Worm (Caenorhabditis elegans) whole organism, early embryonic: ENCODE data around the gene elo-7.

Experiments used
- B0310.2 ChIP-seq: sonication (generic microtip); optimal IDR thresholded peaks from 2 replicates; lab custom pipeline; 2016; ENCODE audit warnings: mild to moderate bottlenecking, missing genetic modification characterization, missing compliant biosample characterization
- F13C5.2 ChIP-seq: sonication (generic microtip); optimal IDR thresholded peaks from 2 replicates; lab custom pipeline; 2017; ENCODE audit warnings: mild to moderate bottlenecking, missing genetic modification characterization, inconsistent platforms, missing compliant biosample characterization
- aly-1 ChIP-seq: sonication (generic microtip); optimal IDR thresholded peaks from 2 replicates; lab custom pipeline; 2016; ENCODE audit warnings: missing genetic modification characterization, missing compliant biosample characterization
- ama-1 ChIP-seq: fragments of 150-350 bp; optimal IDR thresholded peaks from 2 replicates; lab custom pipeline; 2014
- ceh-13 ChIP-seq: fragments of 200-800 bp; sonication (Bioruptor generic); optimal IDR thresholded peaks from 2 replicates; lab custom pipeline; 2018; ENCODE audit warnings: mild to moderate bottlenecking, missing genetic modification characterization, missing compliant biosample characterization
- ceh-36 ChIP-seq: sonication (generic microtip); optimal IDR thresholded peaks from 2 replicates; lab custom pipeline; 2016; ENCODE audit warnings: missing genetic modification characterization, inconsistent platforms, missing compliant biosample characterization
- ets-7 ChIP-seq: sonication (generic microtip); optimal IDR thresholded peaks from 2 replicates; lab custom pipeline; 2016; ENCODE audit warnings: missing genotype, missing genetic modification characterization, missing compliant biosample characterization
- flt-1 ChIP-seq: fragments of 200-800 bp; sonication (Bioruptor generic); IDR thresholded peaks from 2 replicates; pipeline ENCODE4 v1.3.6; 2022; ENCODE audit warnings: missing genetic modification characterization, missing compliant biosample characterization
- hmbx-1 ChIP-seq: sonication (generic microtip); optimal IDR thresholded peaks from 2 replicates; lab custom pipeline; 2016; ENCODE audit warnings: mild to moderate bottlenecking, missing genetic modification characterization, missing compliant biosample characterization
- hmg-4 ChIP-seq: fragments of 200-800 bp; sonication (Bioruptor generic); optimal IDR thresholded peaks from 2 replicates; lab custom pipeline; 2018; ENCODE audit warnings: mild to moderate bottlenecking, missing genetic modification characterization, missing compliant biosample characterization
- hnd-1 ChIP-seq: sonication (generic microtip); optimal IDR thresholded peaks from 2 replicates; lab custom pipeline; 2016; ENCODE audit warnings: missing genetic modification characterization, missing compliant biosample characterization
- pes-1 ChIP-seq: fragments of 200-800 bp; sonication (Bioruptor generic); IDR thresholded peaks from 2 replicates; pipeline ENCODE4 v1.3.6; 2022; ENCODE audit warnings: missing genetic modification reagents, missing genetic modification characterization, missing compliant biosample characterization
- scrt-1 ChIP-seq: fragments of 200-800 bp; sonication (Bioruptor generic); IDR thresholded peaks from 2 replicates; pipeline ENCODE4 v1.3.6; 2022; ENCODE audit warnings: missing genetic modification characterization, missing compliant biosample characterization
- sea-1 ChIP-seq: fragments of 200-800 bp; sonication (Bioruptor generic); conservative IDR thresholded peaks from 2 replicates; pipeline ENCODE4 v1.3.6; 2022; ENCODE audit warnings: missing genetic modification characterization, missing compliant biosample characterization
- tbx-11 ChIP-seq: fragments of 200-800 bp; sonication (Bioruptor generic); IDR thresholded peaks from 2 replicates; pipeline ENCODE4 v1.3.6; 2022; ENCODE audit warnings: missing genetic modification characterization, missing compliant biosample characterization
- tbx-37 ChIP-seq: fragments of 200-800 bp; sonication (Bioruptor generic); conservative IDR thresholded peaks from 2 replicates; pipeline ENCODE4 v1.3.6; 2022; ENCODE audit warnings: missing genetic modification reagents, missing genetic modification characterization, missing compliant biosample characterization
- tra-4 ChIP-seq: sonication (generic microtip); optimal IDR thresholded peaks from 2 replicates; lab custom pipeline; 2017; ENCODE audit warnings: missing genetic modification characterization, missing compliant biosample characterization

elo-7 gene

DNA sequence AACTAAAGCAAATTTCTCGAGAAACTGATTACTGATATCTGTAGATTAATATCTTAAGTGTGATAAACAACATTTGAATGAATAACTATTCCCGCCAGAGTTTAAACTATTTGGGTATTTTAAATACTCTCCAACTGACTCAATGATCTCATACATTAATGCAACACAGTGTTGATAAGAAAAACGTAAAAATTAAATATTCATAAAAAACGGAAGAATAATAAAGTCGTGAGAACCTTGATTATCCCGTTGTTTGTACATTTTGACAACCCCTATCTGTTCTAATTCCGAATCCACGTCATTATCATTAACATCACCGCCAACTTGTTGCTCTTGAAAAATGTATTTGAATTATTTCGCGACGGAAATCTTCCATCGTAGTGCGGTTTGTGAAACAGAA lies at the start of gene elo-7:
TSS of gene elo-7 (plus strand) at position 301 of the 400 bp plus-strand sequence.
- TF ChIP-seq flt-1 (GFP tag; lab: Robert Waterston, UW) (no peak), tbx-37 (GFP tag; lab: Robert Waterston, UW) (no peak), hmg-4 (GFP tag; lab: Kevin White, UChicago) (no peak), ets-7 (tag; lab: Kevin White, UChicago) (no peak), pes-1 (GFP tag; lab: Robert Waterston, UW) (no peak), ceh-13 (no peak), tbx-11 (GFP tag; lab: Robert Waterston, UW) (no peak), aly-1 (no peak), scrt-1 (GFP tag; lab: Robert Waterston, UW) (no peak), B0310.2 (no peak), hmbx-1 (no peak)

DNA sequence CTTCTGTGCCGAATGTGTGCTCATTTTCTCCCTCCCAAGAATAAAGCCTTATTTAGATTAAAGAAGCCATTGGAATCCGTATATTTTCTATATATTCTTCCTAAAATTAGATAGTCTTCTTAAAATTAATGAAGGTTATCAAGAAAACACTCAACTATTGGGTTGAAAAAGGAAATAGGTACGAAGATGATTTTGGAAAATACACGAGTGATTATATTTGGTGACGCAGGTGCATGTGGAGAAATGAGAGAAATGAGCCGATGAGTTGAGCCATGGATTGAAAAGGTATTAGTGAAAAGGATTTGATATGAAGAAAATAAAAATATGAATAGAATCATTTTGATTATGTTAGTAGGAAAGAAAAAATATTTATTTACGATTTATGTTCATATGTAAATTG lies 48.8 kb upstream of the elo-7 start, which contains the start of gene cng-3:
TSS of gene cng-3 (minus strand) at position 102 of the 400 bp plus-strand sequence.
- no peak for TF ChIP-seq ceh-13
- TF ChIP-seq ama-1 (lab: Kevin White, UChicago): no peak
- TF ChIP-seq pes-1 (GFP tag; lab: Robert Waterston, UW): no peak
- no peak for TF ChIP-seq hmbx-1

DNA sequence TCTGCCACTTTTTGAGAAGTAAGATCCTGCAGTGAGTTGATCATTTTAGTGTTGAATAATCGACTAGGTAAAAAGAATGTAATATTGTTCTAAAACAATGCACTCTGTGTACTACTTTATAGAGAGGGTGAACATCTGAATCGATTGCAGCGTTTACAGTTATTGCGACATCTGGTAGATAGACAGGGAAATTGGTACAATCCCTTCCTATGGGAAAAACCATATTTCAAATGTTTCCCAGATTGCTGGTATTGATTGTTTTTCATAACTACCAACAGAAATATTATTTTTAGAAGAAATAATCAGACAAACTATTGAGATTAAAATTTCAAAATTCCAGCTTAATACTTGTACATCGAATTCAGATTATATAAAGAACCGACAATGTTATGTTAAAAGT lies 44.7 kb upstream of the elo-7 start, which contains the start of gene gadr-2:
TSS of gene gadr-2 (minus strand) at position 101 of the 400 bp plus-strand sequence.
- TF ChIP-seq hnd-1 (tag; lab: Kevin White, UChicago): no peak

DNA sequence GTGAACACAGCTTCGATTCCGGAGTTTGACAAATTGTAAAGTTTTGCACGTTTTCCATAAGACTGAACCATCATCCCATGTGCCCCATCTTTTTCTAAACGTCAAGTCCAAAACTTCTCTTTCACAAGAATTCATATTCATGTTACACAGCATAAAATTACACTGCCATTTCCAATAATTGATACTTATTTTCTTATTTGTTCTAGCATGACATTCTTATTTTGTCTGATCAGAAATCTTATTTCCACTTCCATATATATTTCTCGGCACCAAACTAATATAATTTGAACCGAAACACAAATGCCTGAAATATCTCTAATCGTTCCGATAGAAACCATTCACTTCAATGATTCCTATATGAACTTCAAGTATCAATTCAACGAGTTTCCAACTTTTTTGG lies 43.8 kb upstream of the elo-7 start, which contains the start of gene sru-2:
TSS of gene sru-2 (plus strand) at position 301 of the 400 bp plus-strand sequence.
- TF ChIP-seq ets-7 (tag; lab: Kevin White, UChicago) (no peak), aly-1 (no peak), B0310.2 (no peak), tbx-37 (GFP tag; lab: Robert Waterston, UW) (no peak), ceh-13 (no peak), hmbx-1 (no peak), tra-4 (tag; lab: Kevin White, UChicago) (no peak), scrt-1 (GFP tag; lab: Robert Waterston, UW) (no peak), hnd-1 (tag; lab: Kevin White, UChicago) (no peak), pes-1 (GFP tag; lab: Robert Waterston, UW) (no peak), hmg-4 (GFP tag; lab: Kevin White, UChicago) (no peak), tbx-11 (GFP tag; lab: Robert Waterston, UW) (no peak), sea-1 (GFP tag; lab: Robert Waterston, UW) (no peak), flt-1 (GFP tag; lab: Robert Waterston, UW) (no peak), ceh-36 (tag; lab: Kevin White, UChicago) (no peak), F13C5.2 (tag; lab: Kevin White, UChicago) (no peak), ama-1 (lab: Kevin White, UChicago) (no peak)

DNA sequence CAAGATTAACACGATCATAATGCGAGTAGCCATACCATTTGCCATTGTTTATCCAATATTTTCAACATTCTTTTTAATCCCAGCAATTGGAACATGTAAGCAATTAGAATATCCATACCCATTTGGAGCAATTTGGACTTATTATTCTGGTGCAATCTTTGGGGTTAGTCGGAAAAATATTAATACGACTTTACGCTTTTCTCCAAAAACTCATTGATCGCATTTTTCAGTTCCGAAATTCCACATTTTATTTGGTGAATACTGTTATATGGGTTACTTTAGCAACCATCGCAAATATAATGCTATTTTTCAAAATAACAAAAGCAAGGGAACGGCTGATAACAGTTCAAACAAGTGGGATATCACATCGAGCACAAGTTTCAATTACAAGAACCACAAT lies 43.0 kb upstream of the elo-7 start:
- TF ChIP-seq ceh-36 (tag; lab: Kevin White, UChicago): no peak

DNA sequence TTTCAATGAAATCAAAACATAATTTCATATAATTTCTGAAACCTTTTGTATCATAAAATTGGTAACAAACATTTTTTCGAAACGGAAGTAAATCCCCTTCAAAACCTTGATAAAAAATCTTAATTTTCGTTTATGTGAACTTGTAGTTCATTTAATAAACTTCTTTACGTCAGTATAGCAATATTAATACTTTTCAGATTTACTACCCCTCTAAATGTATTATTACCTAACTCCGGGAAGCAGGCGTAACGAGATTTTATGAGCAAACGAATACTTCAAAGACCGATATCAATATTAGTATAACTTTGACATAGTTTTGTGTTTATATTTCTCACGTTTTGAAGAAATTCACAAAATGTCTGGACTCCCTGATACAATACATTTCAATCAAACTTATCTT lies 41.4 kb upstream of the elo-7 start, which contains the start of gene sru-1:
TSS of gene sru-1 (plus strand) at position 301 of the 400 bp plus-strand sequence.
- no peak for TF ChIP-seq sea-1 (GFP tag; lab: Robert Waterston, UW)
- no peak for TF ChIP-seq aly-1
- TF ChIP-seq tra-4 (tag; lab: Kevin White, UChicago): no peak
- TF ChIP-seq ama-1 (lab: Kevin White, UChicago): no peak
- TF ChIP-seq tbx-37 (GFP tag; lab: Robert Waterston, UW): no peak
- no peak for TF ChIP-seq B0310.2
- TF ChIP-seq hnd-1 (tag; lab: Kevin White, UChicago): no peak
- TF ChIP-seq hmg-4 (GFP tag; lab: Kevin White, UChicago): no peak
- TF ChIP-seq flt-1 (GFP tag; lab: Robert Waterston, UW): no peak
- TF ChIP-seq tbx-11 (GFP tag; lab: Robert Waterston, UW): no peak
- no peak for TF ChIP-seq hmbx-1
- no peak for TF ChIP-seq F13C5.2 (tag; lab: Kevin White, UChicago)
- TF ChIP-seq ets-7 (tag; lab: Kevin White, UChicago): no peak
- TF ChIP-seq scrt-1 (GFP tag; lab: Robert Waterston, UW): no peak
- no peak for TF ChIP-seq pes-1 (GFP tag; lab: Robert Waterston, UW)
- TF ChIP-seq ceh-13: no peak

DNA sequence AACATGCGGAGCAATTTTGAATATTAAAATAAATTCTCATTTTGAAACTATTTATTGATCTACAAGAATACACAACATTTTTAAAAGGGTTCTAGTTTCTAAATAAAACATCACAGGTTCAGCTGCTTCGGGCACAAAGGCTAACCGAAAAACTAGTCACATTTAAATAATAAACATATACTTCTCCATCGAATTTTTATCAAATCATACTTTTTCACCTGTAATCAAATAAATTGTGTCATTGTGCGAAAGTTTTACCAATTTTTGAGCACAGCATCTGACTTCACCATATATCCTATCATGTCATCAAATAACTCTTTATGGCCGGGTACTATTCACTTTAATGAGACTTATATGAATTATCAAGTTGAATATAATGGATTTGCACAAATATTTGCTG lies 39.4 kb upstream of the elo-7 start, which contains the start of gene sru-6:
TSS of gene sru-6 (plus strand) at position 301 of the 400 bp plus-strand sequence.
- TF ChIP-seq ets-7 (tag; lab: Kevin White, UChicago): no peak
- no peak for TF ChIP-seq tbx-11 (GFP tag; lab: Robert Waterston, UW)
- no peak for TF ChIP-seq ceh-36 (tag; lab: Kevin White, UChicago)
- no peak for TF ChIP-seq ama-1 (lab: Kevin White, UChicago)
- TF ChIP-seq tra-4 (tag; lab: Kevin White, UChicago): no peak
- TF ChIP-seq hnd-1 (tag; lab: Kevin White, UChicago): no peak
- no peak for TF ChIP-seq tbx-37 (GFP tag; lab: Robert Waterston, UW)
- TF ChIP-seq F13C5.2 (tag; lab: Kevin White, UChicago): no peak
- TF ChIP-seq pes-1 (GFP tag; lab: Robert Waterston, UW): no peak
- TF ChIP-seq sea-1 (GFP tag; lab: Robert Waterston, UW): no peak
- TF ChIP-seq B0310.2: no peak
- TF ChIP-seq aly-1: no peak
- TF ChIP-seq scrt-1 (GFP tag; lab: Robert Waterston, UW): no peak
- TF ChIP-seq ceh-13: no peak
- no peak for TF ChIP-seq hmbx-1
- TF ChIP-seq flt-1 (GFP tag; lab: Robert Waterston, UW): no peak
- TF ChIP-seq hmg-4 (GFP tag; lab: Kevin White, UChicago): no peak

DNA sequence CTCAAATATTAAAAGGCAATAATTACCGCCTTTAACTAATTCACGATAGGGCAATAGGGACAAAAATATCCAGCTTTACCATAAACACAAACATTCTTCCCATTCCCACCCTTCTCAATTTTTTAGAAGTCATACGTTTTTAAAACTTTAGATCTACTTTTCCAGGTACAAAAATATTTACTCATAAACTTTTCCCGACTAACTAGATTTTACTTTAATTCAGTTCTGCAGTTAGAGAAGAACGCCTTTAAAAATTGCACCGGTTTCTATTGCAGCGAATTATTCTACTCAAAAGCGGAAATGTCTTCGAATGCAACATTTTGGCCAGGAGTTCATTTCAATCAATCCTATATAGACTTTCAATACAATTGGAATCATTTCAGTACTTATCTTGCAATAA lies 33.4 kb upstream of the elo-7 start, which contains the start of gene sru-3:
TSS of gene sru-3 (plus strand) at position 301 of the 400 bp plus-strand sequence.
- TF ChIP-seq ceh-13 (no peak), scrt-1 (GFP tag; lab: Robert Waterston, UW) (no peak), pes-1 (GFP tag; lab: Robert Waterston, UW) (no peak), aly-1 (no peak), F13C5.2 (tag; lab: Kevin White, UChicago) (no peak), tra-4 (tag; lab: Kevin White, UChicago) (no peak), hnd-1 (tag; lab: Kevin White, UChicago) (no peak), ama-1 (lab: Kevin White, UChicago) (no peak), ceh-36 (tag; lab: Kevin White, UChicago) (no peak), hmbx-1 (no peak), tbx-37 (GFP tag; lab: Robert Waterston, UW) (no peak), tbx-11 (GFP tag; lab: Robert Waterston, UW) (no peak), B0310.2 (no peak), ets-7 (tag; lab: Kevin White, UChicago) (no peak), hmg-4 (GFP tag; lab: Kevin White, UChicago) (no peak), flt-1 (GFP tag; lab: Robert Waterston, UW) (no peak), sea-1 (GFP tag; lab: Robert Waterston, UW) (no peak)
